Worm (Caenorhabditis elegans) whole organism, L4 larva: Measurements from ENCODE around the gene noca-1.

Experiments
- ceh-62 ChIP-seq: sonication (generic microtip); optimal IDR thresholded peaks from 2 replicates; lab custom pipeline; 2017; ENCODE audit warnings: missing biosample characterization, missing genetic modification characterization
- egl-27 ChIP-seq: sonication (generic microtip); optimal IDR thresholded peaks from 3 replicates; lab custom pipeline; 2017; ENCODE audit warnings: missing biosample characterization, missing genetic modification reagents, missing genetic modification characterization
- fkh-10 ChIP-seq: fragments of 150-350 bp; optimal IDR thresholded peaks from 2 replicates; lab custom pipeline; 2014; ENCODE audit warnings: missing biosample characterization, missing genetic modification reagents, missing genetic modification characterization
- gei-8 ChIP-seq: fragments of 200-800 bp; sonication (Bioruptor generic); optimal IDR thresholded peaks from 2 replicates; lab custom pipeline; 2018; ENCODE audit warnings: mild to moderate bottlenecking, missing genetic modification characterization, missing compliant biosample characterization
- lin-39 ChIP-seq: fragments of 150-350 bp; optimal IDR thresholded peaks from 2 replicates; lab custom pipeline; 2014; ENCODE audit warnings: missing biosample characterization, missing genetic modification reagents, missing genetic modification characterization
- madf-5 ChIP-seq, 2 experiments: fragments of 200-800 bp; sonication (Bioruptor generic); IDR thresholded peaks; 2 replicates each; pipeline ENCODE4 v1.3.6; 2022; ENCODE audit warnings: missing compliant biosample characterization in 2 of 2, missing genetic modification characterization in 2 of 2
- mdl-1 ChIP-seq, 2 experiments: fragments of 150-350 bp in 1 of 2; sonication (generic microtip) in 1 of 2; optimal IDR thresholded peaks; 2 replicates each; lab custom pipeline; 2014 to 2017; ENCODE audit warnings: missing biosample characterization in 2 of 2, missing genetic modification characterization in 2 of 2
- nhr-41 ChIP-seq: fragments of 200-800 bp; sonication (Bioruptor generic); IDR thresholded peaks from 2 replicates; pipeline ENCODE4 v1.3.6; 2022; ENCODE audit warnings: missing genetic modification reagents, missing genetic modification characterization, missing compliant biosample characterization
- pha-4 ChIP-seq, 2 experiments: fragments of 150-350 bp in 1 of 2; fragments of 200-800 bp in 1 of 2; sonication (Bioruptor generic) in 1 of 2; IDR thresholded peaks in 1 of 2; optimal IDR thresholded peaks in 1 of 2; 2 replicates each; pipeline versions ENCODE4 v1.3.6 to Lab custom; 2014 to 2022; ENCODE audit warnings: missing genetic modification characterization in 2 of 2, missing genetic modification reagents in 2 of 2, missing biosample characterization in 1 of 2, missing compliant biosample characterization in 1 of 2
- tag-97 ChIP-seq: fragments of 200-800 bp; sonication (Bioruptor generic); IDR thresholded peaks from 2 replicates; pipeline ENCODE4 v1.3.6; 2022; ENCODE audit warnings: missing genetic modification characterization, missing compliant biosample characterization

- TF ChIP-seq lin-39 = no peak
- no peak for TF ChIP-seq nhr-41 (GFP tag; lab: Robert Waterston, UW)
- TF ChIP-seq tag-97 (GFP tag; lab: Robert Waterston, UW) = no peak
- no peak for TF ChIP-seq gei-8 (GFP tag; lab: Kevin White, UChicago)
- no peak for TF ChIP-seq fkh-10 (GFP tag; lab: Kevin White, UChicago)
- no peak for TF ChIP-seq madf-5 (GFP tag; IDR thresholded peaks at IDR 0.05; lab: Robert Waterston, UW)
- TF ChIP-seq ceh-62 (tag; lab: Kevin White, UChicago) = no peak
- TF ChIP-seq pha-4 (GFP tag; IDR thresholded peaks at IDR 0.05; lab: Robert Waterston, UW) = no peak
- no peak for TF ChIP-seq pha-4 (tag; optimal IDR thresholded peaks at IDR 0.05; lab: Kevin White, UChicago)
- TF ChIP-seq mdl-1 (tag; optimal IDR thresholded peaks at IDR 0.05; lab: Kevin White, UChicago) = no peak
- no peak for TF ChIP-seq egl-27 (tag; lab: Kevin White, UChicago)
Measured at ce11 chrV:13163841-13164240, 11.1 kb downstream of the noca-1 start.
